Worm (Caenorhabditis elegans): ENCODE measurements around the gene W07G4.8.

W07G4.8 gene

ce11 chrV:13047574-13048030 lies 1.8 kb downstream of the W07G4.8 start, which contains the start of gene W07G4.5 (continued):
- TF ChIP-seq tbx-9 (tag; optimal IDR thresholded peaks at IDR 0.05; ENCODE audit: borderline replicate concordance) (no peak), ceh-58 (GFP tag; IDR thresholded peaks at IDR 0.05) (no peak), rpc-1 (optimal IDR thresholded peaks at IDR 0.05) (no peak), rpc-1 (tag; optimal IDR thresholded peaks at IDR 0.05) (no peak), somi-1 (GFP tag; optimal IDR thresholded peaks at IDR 0.05) (no peak)

ce11 chrV:13046125-13047123 lies 2.9 kb downstream of the W07G4.8 start:
- TF ChIP-seq F37B4.10 (GFP tag; IDR thresholded peaks at IDR 0.05) (no peak), tbx-9 (tag; optimal IDR thresholded peaks at IDR 0.05; ENCODE audit: borderline replicate concordance) (no peak), bed-2 (GFP tag; IDR thresholded peaks at IDR 0.05) (no peak), dox-1 (GFP tag; IDR thresholded peaks at IDR 0.05) (0 out of 2 replicates have a peak, but pooled peaks have one; percentile 15), repo-1 (tag; optimal IDR thresholded peaks at IDR 0.05) (no peak), snpc-1.1 (tag; optimal IDR thresholded peaks at IDR 0.05; ENCODE audit: insufficient read depth) (no peak), xnd-1 (tag; optimal IDR thresholded peaks at IDR 0.05) (no peak), attf-5 (GFP tag; optimal IDR thresholded peaks at IDR 0.05) (no peak), unc-130 (GFP tag; optimal IDR thresholded peaks at IDR 0.05) (no peak), him-1 (tag; optimal IDR thresholded peaks at IDR 0.05) (no peak), F22D6.2 (tag; optimal IDR thresholded peaks at IDR 0.05) (no peak), T07F8.4 (tag; optimal IDR thresholded peaks at IDR 0.05) (no peak), B0261.1 (tag; optimal IDR thresholded peaks at IDR 0.05) (no peak), C06A6.2 (GFP tag; conservative IDR thresholded peaks at IDR 0.05) (no peak), attf-3 (GFP tag; conservative IDR thresholded peaks at IDR 0.05) (no peak), F57C9.4 (tag; optimal IDR thresholded peaks at IDR 0.05) (no peak), ztf-22 (GFP tag; optimal IDR thresholded peaks at IDR 0.05) (no peak), egl-18 (GFP tag; IDR thresholded peaks at IDR 0.05) (no peak), mes-4 (tag; optimal IDR thresholded peaks at IDR 0.05) (no peak), madf-3 (GFP tag; IDR thresholded peaks at IDR 0.05) (peak; percentile 58; the same call in 1 of the 2 replicates), F49E8.2 (tag; optimal IDR thresholded peaks at IDR 0.05; ENCODE audit: insufficient read depth) (no peak), hsf-1 (GFP tag; IDR thresholded peaks at IDR 0.05) (no peak), tbp1 (GFP tag; optimal IDR thresholded peaks at IDR 0.05) (peak; percentile 33), zim-3 (tag; optimal IDR thresholded peaks at IDR 0.05) (no peak), nhr-27 (tag; optimal IDR thresholded peaks at IDR 0.05) (no peak), madf-6 (GFP tag; IDR thresholded peaks at IDR 0.05) (peak; percentile 44; the same call in 1 of the 2 replicates), mcd-1 (GFP tag; IDR thresholded peaks at IDR 0.05) (no peak), nfya-2 (GFP tag; IDR thresholded peaks at IDR 0.05) (no peak), ceh-91 (GFP tag; IDR thresholded peaks at IDR 0.05) (no peak), pha-4 (tag; optimal IDR thresholded peaks at IDR 0.05) (no peak), hmg-20 (GFP tag; IDR thresholded peaks at IDR 0.05) (no peak), ztf-25 (GFP tag; IDR thresholded peaks at IDR 0.05) (no peak), aptf-2 (GFP tag; conservative IDR thresholded peaks at IDR 0.05) (no peak), rec-8 (tag; optimal IDR thresholded peaks at IDR 0.05) (no peak), dpff-1 (tag; optimal IDR thresholded peaks at IDR 0.05) (no peak), nhr-179 (tag; optimal IDR thresholded peaks at IDR 0.05) (no peak), D2030.7 (GFP tag; IDR thresholded peaks at IDR 0.05) (no peak), F39B2.1 (GFP tag; IDR thresholded peaks at IDR 0.05) (no peak), C17E4.6 (GFP tag; IDR thresholded peaks at IDR 0.05) (no peak), lin-54 (GFP tag; optimal IDR thresholded peaks at IDR 0.05) (peak; percentile 24), nhr-80 (tag; optimal IDR thresholded peaks at IDR 0.05) (peak; percentile 85)

All from whole organism, young adult.